Fruit fly (Drosophila melanogaster) whole organism, wandering third instar larva: ENCODE measurements around the gene chas.
A peak's percentile ranks its signal among the peaks of the same experiment; 100 is the strongest.

ENCODE experiments used
- Dfd ChIP-seq: fragments of >200 bp; optimal IDR thresholded peaks from 2 replicates; lab custom pipeline; 2017; ENCODE audit warnings: missing biosample characterization, missing genetic modification characterization
- Dif ChIP-seq: fragments of 200-275, 200-300 bp; sonication (Bioruptor generic); optimal IDR thresholded peaks from 2 replicates; lab custom pipeline; 2018; ENCODE audit warnings: missing biosample characterization, missing genetic modification characterization; ENCODE audit not compliant: partially characterized antibody
- GATAd ChIP-seq: sonication (Bioruptor generic); optimal IDR thresholded peaks from 2 replicates; lab custom pipeline; 2016; ENCODE audit warnings: missing biosample characterization, missing genetic modification characterization
- Hnf4 ChIP-seq: fragments of 200-800 bp; sonication (Bioruptor generic); optimal IDR thresholded peaks from 2 replicates; lab custom pipeline; 2016; ENCODE audit warnings: missing biosample characterization, mild to moderate bottlenecking, missing genetic modification characterization
- Hr78 ChIP-seq: fragments of >200 bp; optimal IDR thresholded peaks from 2 replicates; lab custom pipeline; 2017; ENCODE audit warnings: missing biosample characterization, missing genetic modification characterization
- Myc ChIP-seq: fragments of >200 bp; optimal IDR thresholded peaks from 2 replicates; lab custom pipeline; 2017
- Rel ChIP-seq, 2 experiments: fragments of 200-800 bp; sonication (Bioruptor generic) in 1 of 2; optimal IDR thresholded peaks; 2 replicates in 1 of 2; 3 replicates in 1 of 2; lab custom pipeline; 2016 to 2019; ENCODE audit warnings: mild to moderate bottlenecking in 2 of 2, missing biosample characterization in 2 of 2, missing genetic modification characterization in 2 of 2, moderate library complexity in 1 of 2
- Vsx2 ChIP-seq: fragments of 200-300, 225-300 bp; sonication (Bioruptor generic); optimal IDR thresholded peaks from 2 replicates; lab custom pipeline; 2018; ENCODE audit warnings: missing biosample characterization, missing genetic modification characterization; ENCODE audit not compliant: partially characterized antibody
- ey ChIP-seq: fragments of 200-800 bp; sonication (Bioruptor generic); optimal IDR thresholded peaks from 2 replicates; lab custom pipeline; 2016; ENCODE audit warnings: missing biosample characterization, missing genetic modification characterization
- fru ChIP-seq: fragments of 200-800 bp; sonication (Bioruptor generic); optimal IDR thresholded peaks from 3 replicates; lab custom pipeline; 2016; ENCODE audit warnings: missing biosample characterization, mild to moderate bottlenecking, missing genetic modification characterization
- h ChIP-seq: fragments of 200-800 bp; sonication (Bioruptor generic); optimal IDR thresholded peaks from 3 replicates; lab custom pipeline; 2016; ENCODE audit warnings: missing biosample characterization, mild to moderate bottlenecking, missing genetic modification characterization
- jim ChIP-seq: fragments of 175-275, 200-325 bp; sonication (Bioruptor generic); optimal IDR thresholded peaks from 2 replicates; lab custom pipeline; 2016; ENCODE audit warnings: missing biosample characterization, mild to moderate bottlenecking, missing genetic modification characterization
- psq ChIP-seq: fragments of 200-800 bp; sonication (Bioruptor generic); optimal IDR thresholded peaks from 3 replicates; lab custom pipeline; 2017; ENCODE audit warnings: missing biosample characterization, mild to moderate bottlenecking, missing genetic modification characterization, moderate library complexity
- rgr ChIP-seq: fragments of 200-800 bp; sonication (Bioruptor generic); optimal IDR thresholded peaks from 3 replicates; lab custom pipeline; 2016; ENCODE audit warnings: missing biosample characterization, mild to moderate bottlenecking, missing genetic modification characterization

- TF ChIP-seq rgr (GFP tag; lab: Kevin White, UChicago) (no peak), Rel (GFP tag; optimal IDR thresholded peaks at IDR 0.05; lab: Kevin White, UChicago) (no peak), Rel (tag; optimal IDR thresholded peaks at IDR 0.05; lab: Kevin White, UChicago) (no peak), Hnf4 (GFP tag; lab: Kevin White, UChicago) (no peak), GATAd (GFP tag; lab: Kevin White, UChicago) (no peak), h (GFP tag; lab: Kevin White, UChicago) (no peak), Dif (no peak), fru (GFP tag; lab: Kevin White, UChicago) (no peak), Vsx2 (GFP tag; lab: Kevin White, UChicago) (no peak), Hr78 (GFP tag; lab: Kevin White, UChicago) (no peak), ey (GFP tag; lab: Kevin White, UChicago) (no peak), Myc (peak; percentile 46), jim (GFP tag; lab: Kevin White, UChicago) (no peak), Dfd (GFP tag; lab: Kevin White, UChicago) (no peak), psq (GFP tag; lab: Kevin White, UChicago) (peak; percentile 36)
These were observed 15.0 kb downstream of the chas start for dm6 chrX:17683506-17683858.
